Fruit fly (Drosophila melanogaster) whole organism, prepupa: ENCODE measurements around the gene CG2604.

Source experiments
- Blimp-1 ChIP-seq: fragments of 200-800 bp; sonication (Bioruptor generic); optimal IDR thresholded peaks from 3 replicates; lab custom pipeline; 2017; ENCODE audit warnings: missing biosample characterization, missing genetic modification characterization, mild to moderate bottlenecking, moderate library complexity, missing genetic modification reagents
- CG10631 ChIP-seq: fragments of 200-800 bp; sonication (Bioruptor generic); optimal IDR thresholded peaks from 2 replicates; lab custom pipeline; 2016; ENCODE audit warnings: missing biosample characterization, missing genetic modification characterization
- CG10669 ChIP-seq: fragments of 200-800 bp; sonication (Bioruptor generic); optimal IDR thresholded peaks from 3 replicates; lab custom pipeline; 2018; ENCODE audit warnings: missing biosample characterization, mild to moderate bottlenecking, missing genetic modification characterization, moderate library complexity
- CG15336 ChIP-seq: fragments of 200-800 bp; sonication (Bioruptor generic); IDR thresholded peaks from 2 replicates; pipeline ENCODE4 v1.3.6; 2022; ENCODE audit warnings: missing biosample characterization, missing genetic modification characterization
- CG1621 ChIP-seq: fragments of 200-800 bp; sonication (Bioruptor generic); optimal IDR thresholded peaks from 3 replicates; lab custom pipeline; 2018; ENCODE audit warnings: missing biosample characterization, mild to moderate bottlenecking, missing genetic modification characterization
- CG3032 ChIP-seq: fragments of 200-800 bp; optimal IDR thresholded peaks from 2 replicates; lab custom pipeline; 2019; ENCODE audit warnings: missing biosample characterization, mild to moderate bottlenecking, missing genetic modification characterization, moderate library complexity
- CG31627 ChIP-seq: fragments of 200-800 bp; sonication (Bioruptor generic); optimal IDR thresholded peaks from 3 replicates; lab custom pipeline; 2016; ENCODE audit warnings: missing biosample characterization, missing genetic modification characterization
- CG34406 ChIP-seq: fragments of 200-800 bp; sonication (Bioruptor generic); optimal IDR thresholded peaks from 3 replicates; lab custom pipeline; 2016; ENCODE audit warnings: missing biosample characterization, missing genetic modification characterization
- CG3919 ChIP-seq: fragments of 200-800 bp; sonication (Bioruptor generic); optimal IDR thresholded peaks from 3 replicates; lab custom pipeline; 2016; ENCODE audit warnings: missing biosample characterization, missing genetic modification characterization
- CG6163 ChIP-seq: fragments of 200-800 bp; sonication (Bioruptor generic); IDR thresholded peaks from 3 replicates; pipeline ENCODE4 v1.3.6; 2022; ENCODE audit warnings: missing biosample characterization, missing genetic modification characterization
- CG6276 ChIP-seq: fragments of 200-800 bp; sonication (Bioruptor generic); optimal IDR thresholded peaks from 2 replicates; lab custom pipeline; 2017; ENCODE audit warnings: missing biosample characterization, mild to moderate bottlenecking, missing genetic modification characterization
- CG6792 ChIP-seq: fragments of 200-800 bp; sonication (Bioruptor generic); optimal IDR thresholded peaks from 3 replicates; lab custom pipeline; 2016; ENCODE audit warnings: missing biosample characterization, missing genetic modification characterization
- CG6808 ChIP-seq: fragments of 200-800 bp; sonication (Bioruptor generic); optimal IDR thresholded peaks from 3 replicates; lab custom pipeline; 2017; ENCODE audit warnings: missing biosample characterization, missing genetic modification characterization, mild to moderate bottlenecking, moderate library complexity, missing genetic modification reagents
- CG7368 ChIP-seq: fragments of 200-800 bp; sonication (Bioruptor generic); optimal IDR thresholded peaks from 3 replicates; lab custom pipeline; 2016; ENCODE audit warnings: missing biosample characterization, missing genetic modification characterization
- CG8119 ChIP-seq: fragments of 200-800 bp; sonication (Bioruptor generic); IDR thresholded peaks from 3 replicates; pipeline ENCODE4 v1.3.6; 2022; ENCODE audit warnings: missing biosample characterization, missing genetic modification characterization
- CG8319 ChIP-seq: fragments of 200-800 bp; sonication (Bioruptor generic); optimal IDR thresholded peaks from 3 replicates; lab custom pipeline; 2016; ENCODE audit warnings: missing biosample characterization, missing genetic modification characterization
- Eip75B ChIP-seq: fragments of 200-800 bp; sonication (Bioruptor generic); optimal IDR thresholded peaks from 3 replicates; lab custom pipeline; 2016; ENCODE audit warnings: missing biosample characterization, missing genetic modification characterization
- Hr38 ChIP-seq: sonication (Bioruptor generic); optimal IDR thresholded peaks from 2 replicates; lab custom pipeline; 2016; ENCODE audit warnings: missing biosample characterization, missing genetic modification characterization
- Hr39 ChIP-seq: fragments of 200-800 bp; sonication (Bioruptor generic); optimal IDR thresholded peaks from 2 replicates; lab custom pipeline; 2016; ENCODE audit warnings: missing biosample characterization, missing genetic modification characterization
- Hr4 ChIP-seq: fragments of 200-800 bp; sonication (Bioruptor generic); optimal IDR thresholded peaks from 3 replicates; lab custom pipeline; 2016; ENCODE audit warnings: missing biosample characterization, missing genetic modification characterization
- Lpt ChIP-seq: fragments of 200-800 bp; sonication (Bioruptor generic); optimal IDR thresholded peaks from 3 replicates; lab custom pipeline; 2016; ENCODE audit warnings: missing biosample characterization, missing genetic modification characterization
- Met ChIP-seq: fragments of 200-800 bp; sonication (Bioruptor generic); optimal IDR thresholded peaks from 3 replicates; lab custom pipeline; 2016; ENCODE audit warnings: missing biosample characterization, missing genetic modification characterization
- OdsH ChIP-seq: fragments of 200-800 bp; sonication (Bioruptor generic); optimal IDR thresholded peaks from 3 replicates; lab custom pipeline; 2016; ENCODE audit warnings: missing biosample characterization, missing genetic modification characterization
- Smox ChIP-seq: fragments of 200-800 bp; sonication (Bioruptor generic); optimal IDR thresholded peaks from 3 replicates; lab custom pipeline; 2016; ENCODE audit warnings: missing biosample characterization, missing genetic modification characterization
- Sox14 ChIP-seq: fragments of 200-800 bp; sonication (Bioruptor generic); optimal IDR thresholded peaks from 3 replicates; lab custom pipeline; 2016; ENCODE audit warnings: missing biosample characterization, missing genetic modification characterization
- Sox15 ChIP-seq: fragments of 200-800 bp; sonication (Bioruptor generic); optimal IDR thresholded peaks from 3 replicates; lab custom pipeline; 2016; ENCODE audit warnings: missing biosample characterization, missing genetic modification characterization
- achi ChIP-seq: fragments of 200-800 bp; sonication (Bioruptor generic); optimal IDR thresholded peaks from 3 replicates; lab custom pipeline; 2016; ENCODE audit warnings: missing biosample characterization, missing genetic modification characterization
- acj6 ChIP-seq: fragments of 200-800 bp; sonication (Bioruptor generic); optimal IDR thresholded peaks from 3 replicates; lab custom pipeline; 2016; ENCODE audit warnings: missing biosample characterization, missing genetic modification characterization
- cyc ChIP-seq: fragments of 200-800 bp; sonication (Bioruptor generic); optimal IDR thresholded peaks from 3 replicates; lab custom pipeline; 2016; ENCODE audit warnings: missing biosample characterization, missing genetic modification characterization
- dac ChIP-seq: fragments of 200-800 bp; sonication (Bioruptor generic); optimal IDR thresholded peaks from 2 replicates; lab custom pipeline; 2017; ENCODE audit warnings: missing biosample characterization, mild to moderate bottlenecking, missing genetic modification characterization
- dsx ChIP-seq: fragments of 200-800 bp; optimal IDR thresholded peaks from 3 replicates; lab custom pipeline; 2019; ENCODE audit warnings: missing biosample characterization, mild to moderate bottlenecking, missing genetic modification characterization, moderate library complexity; ENCODE audit not compliant: poor library complexity, severe bottlenecking
- fd59A ChIP-seq: fragments of 200-800 bp; sonication (Bioruptor generic); optimal IDR thresholded peaks from 2 replicates; lab custom pipeline; 2017; ENCODE audit warnings: missing biosample characterization, mild to moderate bottlenecking, missing genetic modification characterization, missing genetic modification reagents
- fd85E ChIP-seq: fragments of 200-800 bp; sonication (Bioruptor generic); optimal IDR thresholded peaks from 3 replicates; lab custom pipeline; 2016; ENCODE audit warnings: missing biosample characterization, missing genetic modification characterization
- fkh ChIP-seq: fragments of 200-800 bp; sonication (Bioruptor generic); optimal IDR thresholded peaks from 3 replicates; lab custom pipeline; 2017; ENCODE audit warnings: missing biosample characterization, mild to moderate bottlenecking, missing genetic modification characterization, moderate library complexity
- lz ChIP-seq: fragments of 200-800 bp; sonication (Bioruptor generic); optimal IDR thresholded peaks from 3 replicates; lab custom pipeline; 2016; ENCODE audit warnings: missing biosample characterization, missing genetic modification characterization
- net ChIP-seq: fragments of 200-800 bp; sonication (Bioruptor generic); optimal IDR thresholded peaks from 3 replicates; lab custom pipeline; 2016; ENCODE audit warnings: missing biosample characterization, missing genetic modification characterization
- pdm3 ChIP-seq: fragments of 200-800 bp; sonication (Bioruptor generic); optimal IDR thresholded peaks from 3 replicates; lab custom pipeline; 2016; ENCODE audit warnings: missing biosample characterization, missing genetic modification characterization
- salr ChIP-seq, 2 experiments: fragments of 200-800 bp; sonication (Bioruptor generic); optimal IDR thresholded peaks; 3 replicates each; lab custom pipeline; 2016 to 2018; ENCODE audit warnings: missing biosample characterization in 2 of 2, missing genetic modification characterization in 2 of 2, mild to moderate bottlenecking in 1 of 2
- spab ChIP-seq: fragments of 200-800 bp; sonication (Bioruptor generic); optimal IDR thresholded peaks from 2 replicates; lab custom pipeline; 2017; ENCODE audit warnings: missing biosample characterization, mild to moderate bottlenecking, missing genetic modification characterization, missing genetic modification reagents
- ss ChIP-seq, 2 experiments: fragments of 200-800 bp; sonication (Bioruptor generic); optimal IDR thresholded peaks; 2 replicates in 1 of 2; 3 replicates in 1 of 2; lab custom pipeline; 2017 to 2018; ENCODE audit warnings: mild to moderate bottlenecking in 2 of 2, missing biosample characterization in 2 of 2, missing genetic modification characterization in 2 of 2, moderate library complexity in 1 of 2
- svp ChIP-seq: fragments of 200-800 bp; sonication (Bioruptor generic); peaks from one replicate; lab custom pipeline; 2016; ENCODE audit warnings: missing biosample characterization, missing genetic modification characterization
- topi ChIP-seq: fragments of 200-800 bp; sonication (Bioruptor generic); optimal IDR thresholded peaks from 3 replicates; lab custom pipeline; 2016; ENCODE audit warnings: missing biosample characterization, missing genetic modification characterization
- vri ChIP-seq: fragments of 200-800 bp; sonication (Bioruptor generic); optimal IDR thresholded peaks from 3 replicates; lab custom pipeline; 2016; ENCODE audit warnings: missing biosample characterization, mild to moderate bottlenecking, missing genetic modification characterization

Gene CG2604

DNA sequence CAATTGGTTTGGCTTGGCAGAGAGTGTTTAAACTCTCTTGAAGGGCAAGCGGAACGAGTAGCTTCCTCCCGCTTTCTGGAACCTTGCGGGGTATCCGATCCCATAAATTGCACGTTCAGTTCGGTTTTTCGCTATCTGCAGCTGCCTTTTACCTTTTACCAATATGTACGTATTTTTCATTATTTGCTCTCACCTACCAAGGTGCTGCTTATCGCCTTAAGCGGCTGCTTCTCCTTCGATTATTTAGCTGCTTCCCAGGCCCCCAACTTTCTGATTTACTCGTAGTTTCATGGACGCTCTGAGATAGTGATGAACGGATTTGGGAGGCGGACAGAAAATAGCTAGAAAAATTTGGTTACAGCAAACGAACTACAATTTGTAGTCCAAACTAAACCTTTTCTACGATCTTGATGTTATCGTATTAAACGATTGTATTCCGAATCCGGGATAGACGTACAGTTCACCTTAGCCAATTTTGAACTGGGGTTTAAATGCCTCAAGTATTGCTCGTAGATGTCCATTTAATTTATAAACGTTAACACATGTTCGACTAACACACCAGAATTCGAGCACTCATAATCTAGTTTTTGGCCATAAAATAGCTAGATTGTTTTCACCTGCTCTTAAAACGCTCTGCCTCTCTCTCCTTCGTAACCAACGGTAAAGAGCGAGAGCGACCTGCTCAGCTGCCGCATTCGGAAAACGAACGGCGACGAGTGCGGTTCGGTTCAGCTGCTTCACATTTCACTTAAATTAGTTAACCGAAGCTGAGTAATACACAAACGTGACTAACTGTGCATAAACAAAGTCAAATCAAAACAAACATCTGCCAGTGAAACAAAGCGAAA is 41.3 kb upstream of the CG2604 start (continued):
- TF ChIP-seq acj6 (GFP tag; lab: Kevin White, UChicago) (peak; percentile 43), CG10631 (peak; percentile 36), Eip75B (peak; percentile 43), CG1621 (tag; lab: Kevin White, UChicago) (peak; percentile 33), ss (GFP tag; optimal IDR thresholded peaks at IDR 0.05; lab: Kevin White, UChicago) (peak; percentile 13 to 31), topi (peak; percentile 58), CG3032 (tag; lab: Kevin White, UChicago) (peak; percentile 64), CG6276 (GFP tag; lab: Kevin White, UChicago) (peak; percentile 62), lz (GFP tag; lab: Kevin White, UChicago) (peak; percentile 49), CG8319 (GFP tag; lab: Kevin White, UChicago) (peak; percentile 35), Sox15 (GFP tag; lab: Kevin White, UChicago) (peak; percentile 4), pdm3 (GFP tag; lab: Kevin White, UChicago) (peak; percentile 50), achi (peak; percentile 44), OdsH (GFP tag; lab: Kevin White, UChicago) (peak; percentile 47), svp (GFP tag; lab: Kevin White, UChicago) (peak; percentile 85), CG6163 (GFP tag; lab: Robert Waterston, UW) (no peak), Sox14 (GFP tag; lab: Kevin White, UChicago) (peak; percentile 37), vri (GFP tag; lab: Kevin White, UChicago) (peak; percentile 72), fd59A (GFP tag; lab: Kevin White, UChicago) (peak; percentile 49), CG3919 (GFP tag; lab: Kevin White, UChicago) (no peak), CG34406 (GFP tag; lab: Kevin White, UChicago) (peak; percentile 55), fd85E (GFP tag; lab: Kevin White, UChicago) (no peak), salr (GFP tag; optimal IDR thresholded peaks at IDR 0.05; lab: Kevin White, UChicago) (peak in 1 of 2 experiments; percentile 57), CG6792 (peak; percentile 46), Hr4 (GFP tag; lab: Kevin White, UChicago) (peak; percentile 50), Met (GFP tag; lab: Kevin White, UChicago) (peak; percentile 55), Smox (GFP tag; lab: Kevin White, UChicago) (peak; percentile 44), Hr38 (GFP tag; lab: Kevin White, UChicago) (no peak), Blimp-1 (GFP tag; lab: Kevin White, UChicago) (peak; percentile 10), Lpt (GFP tag; lab: Kevin White, UChicago) (no peak)

DNA sequence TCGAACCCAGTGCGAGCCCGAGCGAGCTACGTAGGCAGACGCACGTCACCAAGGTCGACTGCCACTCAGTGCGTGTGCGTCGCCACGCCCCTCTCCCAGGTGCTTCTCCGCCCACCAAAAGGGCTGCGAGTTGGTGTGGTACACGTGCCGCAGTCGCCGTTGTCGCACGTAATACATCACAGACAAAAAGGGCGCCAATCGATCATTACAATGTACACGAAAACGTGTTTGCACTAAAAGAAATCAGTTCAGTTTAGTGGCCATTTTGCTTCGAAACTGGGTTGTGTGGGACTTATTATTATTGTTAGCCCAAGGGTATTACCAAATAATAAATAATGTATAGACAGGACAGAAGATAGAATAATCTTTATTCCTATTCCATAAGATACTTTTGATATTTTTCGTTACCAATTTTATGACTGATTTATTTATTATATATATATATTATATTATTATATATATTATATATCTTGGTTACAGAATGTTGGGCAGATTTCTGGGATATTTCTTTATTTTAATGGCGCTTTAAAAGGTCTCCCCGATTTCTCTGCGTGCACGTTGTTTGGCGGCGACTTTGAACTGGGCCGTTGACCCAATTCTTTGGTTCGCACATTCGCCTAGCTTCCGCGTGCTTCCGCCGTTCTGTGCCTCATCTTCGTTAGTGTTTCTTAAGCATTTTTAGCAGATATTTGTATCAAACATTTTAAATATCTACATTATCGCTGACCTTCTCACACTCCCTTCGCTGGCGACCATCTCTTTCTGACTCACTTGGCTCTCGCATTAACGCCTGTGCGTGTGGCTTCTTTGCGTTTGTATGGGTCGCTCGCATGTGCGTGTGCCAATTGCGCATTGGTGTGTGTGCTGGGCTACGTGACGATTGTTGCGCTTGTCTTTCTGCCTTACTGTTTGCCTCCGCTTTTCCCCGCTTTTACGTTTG is 40.4 kb upstream of the CG2604 start:
- TF ChIP-seq CG10669 (GFP tag; lab: Kevin White, UChicago) (peak; percentile 65), CG7368 (GFP tag; lab: Kevin White, UChicago) (peak; percentile 27), achi (peak; percentile 79), cyc (GFP tag; lab: Kevin White, UChicago) (no peak), dac (GFP tag; lab: Kevin White, UChicago) (no peak), OdsH (GFP tag; lab: Kevin White, UChicago) (peak; percentile 49), dsx (GFP tag; lab: Kevin White, UChicago) (peak; percentile 84), CG3919 (GFP tag; lab: Kevin White, UChicago) (peak; percentile 61), fkh (GFP tag; lab: Kevin White, UChicago) (peak; percentile 53), CG6276 (GFP tag; lab: Kevin White, UChicago) (peak; percentile 61), pdm3 (GFP tag; lab: Kevin White, UChicago) (peak; percentile 22), CG31627 (GFP tag; lab: Kevin White, UChicago) (no peak), Blimp-1 (GFP tag; lab: Kevin White, UChicago) (peak; percentile 25), net (GFP tag; lab: Kevin White, UChicago) (peak; percentile 45), CG6808 (peak; percentile 82), CG8319 (GFP tag; lab: Kevin White, UChicago) (peak; percentile 33), CG15336 (GFP tag; lab: Robert Waterston, UW) (no peak; the same call in none of the 2 replicates), CG8119 (GFP tag; lab: Robert Waterston, UW) (peak; percentile 70; the same call in 2 of the 3 replicates), Hr39 (GFP tag; lab: Kevin White, UChicago) (peak; percentile 4), spab (GFP tag; lab: Kevin White, UChicago) (peak; percentile 54), Hr38 (GFP tag; lab: Kevin White, UChicago) (no peak), CG3032 (tag; lab: Kevin White, UChicago) (peak; percentile 81), Sox14 (GFP tag; lab: Kevin White, UChicago) (no peak), Sox15 (GFP tag; lab: Kevin White, UChicago) (peak; percentile 35), fd59A (GFP tag; lab: Kevin White, UChicago) (peak; percentile 43), Met (GFP tag; lab: Kevin White, UChicago) (no peak), topi (peak; percentile 26)
